Fruit fly (Drosophila melanogaster) whole organism, embryonic: Measurements from ENCODE around the gene CG8379.

Source experiments
- ATbp ChIP-seq: fragments of 200-800 bp; sonication (Bioruptor generic); optimal IDR thresholded peaks from 2 replicates; lab custom pipeline; 2017; ENCODE audit warnings: missing biosample characterization, mild to moderate bottlenecking, missing genetic modification characterization, missing genetic modification reagents
- Bteb2 ChIP-seq: fragments of 200-800 bp; sonication (Bioruptor generic); optimal IDR thresholded peaks from 2 replicates; lab custom pipeline; 2016; ENCODE audit warnings: missing biosample characterization, missing genetic modification characterization
- C15 ChIP-seq: fragments of 200-800 bp; sonication (Bioruptor generic); IDR thresholded peaks from 3 replicates; pipeline ENCODE4 v1.3.6; 2022; ENCODE audit warnings: missing biosample characterization, missing genetic modification characterization
- CG10462 ChIP-seq: fragments of 200-800 bp; sonication (Bioruptor generic); optimal IDR thresholded peaks from 2 replicates; lab custom pipeline; 2016; ENCODE audit warnings: missing biosample characterization, missing genetic modification characterization
- CG11398 ChIP-seq: fragments of 200-800 bp; sonication (Bioruptor generic); optimal IDR thresholded peaks from 2 replicates; lab custom pipeline; 2016; ENCODE audit warnings: missing biosample characterization, missing genetic modification characterization
- CG12155 ChIP-seq: fragments of 200-800 bp; sonication (Bioruptor generic); optimal IDR thresholded peaks from 3 replicates; lab custom pipeline; 2016; ENCODE audit warnings: missing biosample characterization, missing genetic modification characterization
- CG17186 ChIP-seq: fragments of 200-800 bp; sonication (Bioruptor generic); optimal IDR thresholded peaks from 3 replicates; lab custom pipeline; 2017; ENCODE audit warnings: missing biosample characterization, missing genetic modification reagents, missing genetic modification characterization
- CG2678 ChIP-seq: fragments of 200-800 bp; sonication (Bioruptor generic); optimal IDR thresholded peaks from 3 replicates; lab custom pipeline; 2019; ENCODE audit warnings: missing biosample characterization, mild to moderate bottlenecking, missing genetic modification characterization, moderate library complexity
- CG2889 ChIP-seq: fragments of 200-800 bp; sonication (Bioruptor generic); IDR thresholded peaks from 3 replicates; pipeline ENCODE4 v1.3.6; 2022; ENCODE audit warnings: missing biosample characterization, missing genetic modification characterization
- CG30431 ChIP-seq: fragments of 200-800 bp; sonication (Bioruptor generic); optimal IDR thresholded peaks from 2 replicates; lab custom pipeline; 2017; ENCODE audit warnings: missing biosample characterization, missing genetic modification characterization
- CG33557 ChIP-seq: fragments of 200-800 bp; sonication (Bioruptor generic); optimal IDR thresholded peaks from 2 replicates; lab custom pipeline; 2019; ENCODE audit warnings: missing biosample characterization, mild to moderate bottlenecking, missing genetic modification characterization, moderate library complexity
- CG3838 ChIP-seq: fragments of 200-800 bp; sonication (Bioruptor generic); optimal IDR thresholded peaks from 3 replicates; lab custom pipeline; 2016; ENCODE audit warnings: missing biosample characterization, missing genetic modification characterization
- CG4328 ChIP-seq: fragments of 200-800 bp; sonication (Bioruptor generic); optimal IDR thresholded peaks from 3 replicates; lab custom pipeline; 2017; ENCODE audit warnings: missing biosample characterization, missing genetic modification reagents, missing genetic modification characterization
- CG6175 ChIP-seq: fragments of 200-800 bp; sonication (Bioruptor generic); IDR thresholded peaks from 3 replicates; pipeline ENCODE4 v1.3.6; 2022; ENCODE audit warnings: missing biosample characterization, missing genetic modification characterization
- CG6654 ChIP-seq: fragments of 200-800 bp; sonication (Bioruptor generic); optimal IDR thresholded peaks from 2 replicates; lab custom pipeline; 2017; ENCODE audit warnings: missing biosample characterization, mild to moderate bottlenecking, missing genetic modification characterization
- CG8281 ChIP-seq: fragments of 200-800 bp; sonication (Bioruptor generic); optimal IDR thresholded peaks from 2 replicates; lab custom pipeline; 2018; ENCODE audit warnings: missing biosample characterization, mild to moderate bottlenecking, missing genetic modification characterization, moderate library complexity
- D ChIP-seq, 2 experiments: fragments of 200-800 bp in 1 of 2; fragments of >200 bp in 1 of 2; sonication (Bioruptor generic) in 1 of 2; optimal IDR thresholded peaks; 2 replicates in 1 of 2; 3 replicates in 1 of 2; lab custom pipeline; 2017; ENCODE audit warnings: mild to moderate bottlenecking in 1 of 2, missing biosample characterization in 1 of 2, missing genetic modification characterization in 1 of 2, missing genetic modification reagents in 1 of 2
- Dfd ChIP-seq, 2 experiments: fragments of >200 bp; optimal IDR thresholded peaks; 2 replicates each; lab custom pipeline; 2017; ENCODE audit warnings: missing biosample characterization in 2 of 2, missing genetic modification characterization in 2 of 2
- Dll ChIP-seq: fragments of 200-800 bp; sonication (Bioruptor generic); IDR thresholded peaks from 4 replicates; pipeline ENCODE4 v1.3.6; 2022; ENCODE audit warnings: missing biosample characterization, missing genetic modification characterization; ENCODE audit not compliant: partially characterized antibody
- HLH4C ChIP-seq: fragments of 200-800 bp; sonication (Bioruptor generic); IDR thresholded peaks from 3 replicates; pipeline ENCODE4 v1.3.6; 2022; ENCODE audit warnings: missing biosample characterization, missing genetic modification characterization; ENCODE audit not compliant: partially characterized antibody
- Hr78 ChIP-seq, 2 experiments: fragments of 200-800 bp in 1 of 2; fragments of >200 bp in 1 of 2; sonication (Bioruptor generic) in 1 of 2; optimal IDR thresholded peaks; 2 replicates each; lab custom pipeline; 2017 to 2019; ENCODE audit warnings: missing biosample characterization in 2 of 2, missing genetic modification characterization in 2 of 2, mild to moderate bottlenecking in 1 of 2, moderate library complexity in 1 of 2
- Hsf ChIP-seq: fragments of 200-800 bp; sonication (Bioruptor generic); optimal IDR thresholded peaks from 3 replicates; lab custom pipeline; 2016; ENCODE audit warnings: missing biosample characterization, missing genetic modification characterization
- Lpt ChIP-seq: fragments of >200 bp; optimal IDR thresholded peaks from 2 replicates; lab custom pipeline; 2018; ENCODE audit warnings: missing biosample characterization, missing genetic modification characterization
- MBD-R2 ChIP-seq: fragments of 200-800 bp; sonication (Bioruptor generic); IDR thresholded peaks from 2 replicates; pipeline ENCODE4 v1.3.6; 2022; ENCODE audit warnings: missing biosample characterization, missing genetic modification characterization
- NC2β ChIP-seq: fragments of 200-800 bp; sonication (Bioruptor generic); optimal IDR thresholded peaks from 2 replicates; lab custom pipeline; 2016; ENCODE audit warnings: missing biosample characterization, missing genetic modification characterization
- Nf-YB ChIP-seq: fragments of 200-800 bp; sonication (Bioruptor generic); optimal IDR thresholded peaks from 3 replicates; lab custom pipeline; 2019; ENCODE audit warnings: missing biosample characterization, mild to moderate bottlenecking, missing genetic modification characterization, moderate library complexity
- Sry-δ ChIP-seq: fragments of 200-800 bp; sonication (Bioruptor generic); optimal IDR thresholded peaks from 2 replicates; lab custom pipeline; 2016; ENCODE audit warnings: missing biosample characterization, missing genetic modification characterization
- Vsx1 ChIP-seq: fragments of 200-800 bp; sonication (Bioruptor generic); optimal IDR thresholded peaks from 2 replicates; lab custom pipeline; 2017; ENCODE audit warnings: missing biosample characterization, mild to moderate bottlenecking, missing genetic modification characterization, missing genetic modification reagents
- Xrp1 ChIP-seq: fragments of 200-800 bp; sonication (Bioruptor generic); IDR thresholded peaks from 2 replicates; pipeline ENCODE4 v1.3.6; 2022; ENCODE audit warnings: missing biosample characterization, missing genetic modification characterization
- caup ChIP-seq: fragments of 200-800 bp; sonication (Bioruptor generic); optimal IDR thresholded peaks from 3 replicates; lab custom pipeline; 2017; ENCODE audit warnings: missing biosample characterization, mild to moderate bottlenecking, missing genetic modification characterization, moderate library complexity; ENCODE audit not compliant: severe bottlenecking
- ci ChIP-seq: fragments of 200-800 bp; sonication (Bioruptor generic); IDR thresholded peaks from 3 replicates; pipeline ENCODE4 v1.3.6; 2022; ENCODE audit warnings: missing biosample characterization, missing genetic modification characterization
- dmrt99B ChIP-seq: fragments of 200-800 bp; sonication (Bioruptor generic); optimal IDR thresholded peaks from 2 replicates; lab custom pipeline; 2018; ENCODE audit warnings: missing biosample characterization, mild to moderate bottlenecking, missing genetic modification characterization, moderate library complexity
- emc ChIP-seq: fragments of 200-800 bp; sonication (Bioruptor generic); optimal IDR thresholded peaks from 2 replicates; lab custom pipeline; 2016; ENCODE audit warnings: missing biosample characterization, missing genetic modification characterization
- ems ChIP-seq: fragments of 200-800 bp; sonication (Bioruptor generic); optimal IDR thresholded peaks from 3 replicates; lab custom pipeline; 2016; ENCODE audit warnings: missing biosample characterization, missing genetic modification characterization
- ham ChIP-seq: fragments of 200-800 bp; sonication (Bioruptor generic); IDR thresholded peaks from 2 replicates; pipeline ENCODE4 v1.3.6; 2022; ENCODE audit warnings: missing biosample characterization, missing genetic modification characterization
- her ChIP-seq: fragments of 200-800 bp; sonication (Bioruptor generic); optimal IDR thresholded peaks from 2 replicates; lab custom pipeline; 2016; ENCODE audit warnings: missing biosample characterization, missing genetic modification characterization
- jing ChIP-seq: fragments of 200-800 bp; sonication (Bioruptor generic); optimal IDR thresholded peaks from 2 replicates; lab custom pipeline; 2018; ENCODE audit warnings: missing biosample characterization, mild to moderate bottlenecking, missing genetic modification characterization
- lbe ChIP-seq: fragments of 200-800 bp; sonication (Bioruptor generic); optimal IDR thresholded peaks from 2 replicates; lab custom pipeline; 2016; ENCODE audit warnings: missing biosample characterization, mild to moderate bottlenecking, missing genetic modification characterization
- mld ChIP-seq: fragments of 200-800 bp; sonication (Bioruptor generic); IDR thresholded peaks from 3 replicates; pipeline ENCODE4 v1.3.6; 2022; ENCODE audit warnings: missing biosample characterization, missing genetic modification characterization; ENCODE audit not compliant: partially characterized antibody
- nerfin-1 ChIP-seq: fragments of 200-800 bp; sonication (Bioruptor generic); optimal IDR thresholded peaks from 3 replicates; lab custom pipeline; 2019; ENCODE audit warnings: missing biosample characterization, mild to moderate bottlenecking, missing genetic modification characterization, moderate library complexity
- pita ChIP-seq: fragments of 200-800 bp; sonication (Bioruptor generic); optimal IDR thresholded peaks from 2 replicates; lab custom pipeline; 2017; ENCODE audit warnings: missing biosample characterization, mild to moderate bottlenecking, missing genetic modification characterization
- sc ChIP-seq, 3 experiments: fragments of >200 bp in 2 of 3; fragments of 200-800 bp in 1 of 3; sonication (Bioruptor generic) in 1 of 3; optimal IDR thresholded peaks; 2 replicates in 2 of 3; 3 replicates in 1 of 3; lab custom pipeline; 2017; ENCODE audit warnings: mild to moderate bottlenecking in 1 of 3, missing biosample characterization in 1 of 3, missing genetic modification characterization in 1 of 3, missing genetic modification reagents in 1 of 3
- shn ChIP-seq: fragments of 200-800 bp; sonication (Bioruptor generic); optimal IDR thresholded peaks from 3 replicates; lab custom pipeline; 2016; ENCODE audit warnings: missing biosample characterization, missing genetic modification characterization
- slbo ChIP-seq: fragments of 200-800 bp; sonication (Bioruptor generic); IDR thresholded peaks from 2 replicates; pipeline ENCODE4 v1.3.6; 2022; ENCODE audit warnings: missing biosample characterization, missing genetic modification characterization
- unc-4 ChIP-seq: fragments of 200-800 bp; sonication (Bioruptor generic); IDR thresholded peaks from 2 replicates; pipeline ENCODE4 v1.3.6; 2022; ENCODE audit warnings: missing biosample characterization, missing genetic modification characterization; ENCODE audit not compliant: partially characterized antibody
- zen ChIP-seq: fragments of 200-800 bp; sonication (Bioruptor generic); optimal IDR thresholded peaks from 3 replicates; lab custom pipeline; 2018; ENCODE audit warnings: missing biosample characterization, mild to moderate bottlenecking, missing genetic modification characterization, moderate library complexity
- zen2 ChIP-seq: fragments of 200-800 bp; sonication (Bioruptor generic); IDR thresholded peaks from 3 replicates; pipeline ENCODE4 v1.3.6; 2022; ENCODE audit warnings: missing biosample characterization, missing genetic modification characterization; ENCODE audit not compliant: partially characterized antibody

The CG8379 gene

dm6 chr3R:8867325-8868104 is 43.3 kb downstream of the CG8379 start (continued):
- TF ChIP-seq Bteb2 (GFP tag; lab: Kevin White, UChicago) (no peak), CG33557 (GFP tag; lab: Kevin White, UChicago) (peak; percentile 69), NC2β (GFP tag; lab: Kevin White, UChicago) (no peak), jing (GFP tag; lab: Kevin White, UChicago) (no peak), Sry-δ (GFP tag; lab: Kevin White, UChicago) (no peak), zen2 (GFP tag; lab: Robert Waterston, UW) (no peak), Vsx1 (GFP tag; lab: Kevin White, UChicago) (peak; percentile 25), CG17186 (GFP tag; lab: Kevin White, UChicago) (no peak), shn (GFP tag; lab: Kevin White, UChicago) (no peak), CG30431 (GFP tag; lab: Kevin White, UChicago) (peak; percentile 2), lbe (GFP tag; lab: Kevin White, UChicago) (no peak), MBD-R2 (GFP tag; lab: Robert Waterston, UW) (no peak), sc (optimal IDR thresholded peaks at IDR 0.05; lab: Kevin White, UChicago) (no peak), sc (GFP tag; optimal IDR thresholded peaks at IDR 0.05; lab: Kevin White, UChicago) (no peak), nerfin-1 (peak; percentile 65), ems (GFP tag; lab: Kevin White, UChicago) (no peak), CG2889 (no peak), mld (GFP tag; lab: Robert Waterston, UW) (no peak), CG11398 (GFP tag; lab: Kevin White, UChicago) (no peak), HLH4C (GFP tag; lab: Robert Waterston, UW) (no peak), C15 (GFP tag; lab: Robert Waterston, UW) (no peak), Lpt (GFP tag; lab: Kevin White, UChicago) (no peak), Dll (GFP tag; lab: Robert Waterston, UW) (no peak), unc-4 (GFP tag; lab: Robert Waterston, UW) (no peak), CG12155 (GFP tag; lab: Kevin White, UChicago) (peak; percentile 4), pita (GFP tag; lab: Kevin White, UChicago) (no peak), Hr78 (GFP tag; optimal IDR thresholded peaks at IDR 0.05; lab: Kevin White, UChicago) (peak in 1 of 2 experiments; percentile 44), CG2678 (tag; lab: Kevin White, UChicago) (peak; percentile 84), Nf-YB (GFP tag; lab: Kevin White, UChicago) (peak; percentile 59), CG6654 (GFP tag; lab: Kevin White, UChicago) (no peak), CG6175 (GFP tag; lab: Robert Waterston, UW) (0 out of 3 replicates have a peak, but pooled peaks have one; percentile 30), caup (no peak), dmrt99B (peak; percentile 77), her (GFP tag; lab: Kevin White, UChicago) (no peak), ham (GFP tag; lab: Robert Waterston, UW) (no peak), ATbp (peak; percentile 21), slbo (GFP tag; lab: Robert Waterston, UW) (peak; percentile 54; the same call in 1 of the 2 replicates), CG10462 (GFP tag; lab: Kevin White, UChicago) (no peak), CG3838 (GFP tag; lab: Kevin White, UChicago) (no peak), emc (GFP tag; lab: Kevin White, UChicago) (no peak), ci (peak; percentile 49; the same call in 2 of the 3 replicates), CG8281 (tag; lab: Kevin White, UChicago) (peak; percentile 11), CG4328 (GFP tag; lab: Kevin White, UChicago) (peak; percentile 3), zen (tag; lab: Kevin White, UChicago) (no peak), D (optimal IDR thresholded peaks at IDR 0.05; lab: Kevin White, UChicago) (no peak), D (GFP tag; optimal IDR thresholded peaks at IDR 0.05; lab: Kevin White, UChicago) (peak; percentile 60), Xrp1 (peak; percentile 47; the same call in 1 of the 2 replicates), Dfd (GFP tag; optimal IDR thresholded peaks at IDR 0.05; lab: Kevin White, UChicago) (no peak), Hsf (GFP tag; lab: Kevin White, UChicago) (no peak)
